Worm (Caenorhabditis elegans) whole organism, late embryonic: ENCODE data around the gene npr-43.
A peak's percentile ranks its signal among the peaks of the same experiment; 100 is the strongest.

Source experiments
- C08G9.2 ChIP-seq: sonication (generic microtip); optimal IDR thresholded peaks from 2 replicates; lab custom pipeline; 2016; ENCODE audit warnings: mild to moderate bottlenecking, missing genetic modification characterization, moderate library complexity, missing compliant biosample characterization
- C38D4.7 ChIP-seq: fragments of 200-800 bp; sonication (Bioruptor generic); optimal IDR thresholded peaks from 2 replicates; lab custom pipeline; 2018; ENCODE audit warnings: mild to moderate bottlenecking, missing genetic modification characterization, moderate library complexity, missing compliant biosample characterization
- F13H6.1 ChIP-seq: sonication (generic microtip); optimal IDR thresholded peaks from 2 replicates; lab custom pipeline; 2016; ENCODE audit warnings: missing genetic modification characterization, missing compliant biosample characterization
- K09A11.1 ChIP-seq: sonication (generic microtip); optimal IDR thresholded peaks from 2 replicates; lab custom pipeline; 2017; ENCODE audit warnings: antibody characterized with exemption, mild to moderate bottlenecking, missing genetic modification characterization, missing compliant biosample characterization; ENCODE audit not compliant: insufficient read depth
- T23F11.4 ChIP-seq: fragments of 200-800 bp; sonication (Bioruptor generic); optimal IDR thresholded peaks from 2 replicates; lab custom pipeline; 2018; ENCODE audit warnings: mild to moderate bottlenecking, missing genetic modification characterization, missing compliant biosample characterization
- ahr-1 ChIP-seq: sonication (generic microtip); optimal IDR thresholded peaks from 2 replicates; lab custom pipeline; 2016; ENCODE audit warnings: missing genetic modification characterization, missing compliant biosample characterization
- ama-1 ChIP-seq: fragments of 150-350 bp; optimal IDR thresholded peaks from 2 replicates; lab custom pipeline; 2014
- ceh-18 ChIP-seq: sonication (generic microtip); optimal IDR thresholded peaks from 2 replicates; lab custom pipeline; 2016; ENCODE audit warnings: missing genetic modification characterization, missing compliant biosample characterization
- ceh-2 ChIP-seq: sonication (generic microtip); optimal IDR thresholded peaks from 2 replicates; lab custom pipeline; 2016; ENCODE audit warnings: missing genotype, missing genetic modification characterization, missing compliant biosample characterization
- ceh-24 ChIP-seq: sonication (generic microtip); optimal IDR thresholded peaks from 2 replicates; lab custom pipeline; 2016; ENCODE audit warnings: mild to moderate bottlenecking, missing genetic modification characterization, missing compliant biosample characterization
- ceh-30 ChIP-seq: fragments of 150-350 bp; optimal IDR thresholded peaks from 2 replicates; lab custom pipeline; 2014; ENCODE audit warnings: missing biosample characterization, missing genetic modification characterization
- ceh-31 ChIP-seq: sonication (generic microtip); optimal IDR thresholded peaks from 2 replicates; lab custom pipeline; 2016; ENCODE audit warnings: missing genetic modification characterization, missing compliant biosample characterization
- ceh-45 ChIP-seq: fragments of 200-800 bp; sonication (Bioruptor generic); IDR thresholded peaks from 2 replicates; pipeline ENCODE4 v1.3.6; 2022; ENCODE audit warnings: missing genetic modification reagents, missing genetic modification characterization, missing compliant biosample characterization
- ceh-48 ChIP-seq: sonication (generic microtip); optimal IDR thresholded peaks from 2 replicates; lab custom pipeline; 2016; ENCODE audit warnings: missing genetic modification characterization, inconsistent platforms, missing compliant biosample characterization
- che-1 ChIP-seq: sonication (generic microtip); optimal IDR thresholded peaks from 2 replicates; lab custom pipeline; 2016; ENCODE audit warnings: mild to moderate bottlenecking, missing genetic modification characterization, missing compliant biosample characterization
- dmd-4 ChIP-seq: sonication (generic microtip); optimal IDR thresholded peaks from 2 replicates; lab custom pipeline; 2016; ENCODE audit warnings: borderline replicate concordance, missing genetic modification characterization, missing compliant biosample characterization
- dve-1 ChIP-seq: sonication (generic microtip); optimal IDR thresholded peaks from 2 replicates; lab custom pipeline; 2017; ENCODE audit warnings: antibody characterized with exemption, mild to moderate bottlenecking, missing genetic modification characterization, missing compliant biosample characterization
- ets-4 ChIP-seq: sonication (generic microtip); optimal IDR thresholded peaks from 2 replicates; lab custom pipeline; 2016; ENCODE audit warnings: missing genetic modification characterization, missing compliant biosample characterization
- hlh-15 ChIP-seq: sonication (generic microtip); optimal IDR thresholded peaks from 2 replicates; lab custom pipeline; 2016; ENCODE audit warnings: missing genetic modification characterization, missing compliant biosample characterization
- hlh-30 ChIP-seq: sonication (generic microtip); optimal IDR thresholded peaks from 2 replicates; lab custom pipeline; 2017; ENCODE audit warnings: antibody characterized with exemption, missing genetic modification characterization, missing compliant biosample characterization; ENCODE audit not compliant: insufficient read depth
- hlh-6 ChIP-seq: sonication (generic microtip); optimal IDR thresholded peaks from 2 replicates; lab custom pipeline; 2016; ENCODE audit warnings: missing genotype, missing genetic modification characterization, missing compliant biosample characterization
- hlh-8 ChIP-seq: sonication (generic microtip); optimal IDR thresholded peaks from 2 replicates; lab custom pipeline; 2016; ENCODE audit warnings: missing genotype, missing genetic modification characterization, missing compliant biosample characterization
- lin-11 ChIP-seq: fragments of 200-800 bp; sonication (Bioruptor generic); optimal IDR thresholded peaks from 2 replicates; lab custom pipeline; 2018; ENCODE audit warnings: mild to moderate bottlenecking, missing genetic modification characterization, missing compliant biosample characterization
- mec-3 ChIP-seq: sonication (generic microtip); optimal IDR thresholded peaks from 2 replicates; lab custom pipeline; 2016; ENCODE audit warnings: borderline replicate concordance, missing genetic modification characterization, missing compliant biosample characterization
- nfya-1 ChIP-seq: sonication (generic microtip); optimal IDR thresholded peaks from 2 replicates; lab custom pipeline; 2017; ENCODE audit warnings: missing genetic modification characterization, mild to moderate bottlenecking, missing compliant biosample characterization, antibody characterized with exemption, moderate library complexity
- nhr-232 ChIP-seq: sonication (generic microtip); optimal IDR thresholded peaks from 2 replicates; lab custom pipeline; 2016; ENCODE audit warnings: missing genetic modification characterization, missing compliant biosample characterization
- npax-4 ChIP-seq: sonication (generic microtip); optimal IDR thresholded peaks from 2 replicates; lab custom pipeline; 2016; ENCODE audit warnings: missing genetic modification characterization, missing compliant biosample characterization
- pat-9 ChIP-seq: fragments of 200-800 bp; sonication (Bioruptor generic); optimal IDR thresholded peaks from 2 replicates; lab custom pipeline; 2018; ENCODE audit warnings: mild to moderate bottlenecking, missing genetic modification characterization, moderate library complexity, missing compliant biosample characterization
- pax-1 ChIP-seq: fragments of 150-350 bp; optimal IDR thresholded peaks from 2 replicates; lab custom pipeline; 2014; ENCODE audit warnings: missing biosample characterization, missing genetic modification characterization
- pha-2 ChIP-seq: sonication (generic microtip); optimal IDR thresholded peaks from 2 replicates; lab custom pipeline; 2017; ENCODE audit warnings: mild to moderate bottlenecking, missing genetic modification characterization, missing compliant biosample characterization
- pqm-1 ChIP-seq: sonication (generic microtip); optimal IDR thresholded peaks from 2 replicates; lab custom pipeline; 2016; ENCODE audit warnings: missing genetic modification characterization, missing compliant biosample characterization
- pros-1 ChIP-seq: fragments of 150-350 bp; optimal IDR thresholded peaks from 2 replicates; lab custom pipeline; 2014; ENCODE audit warnings: missing biosample characterization, missing genetic modification reagents, missing genetic modification characterization
- rnt-1 ChIP-seq: sonication (generic microtip); optimal IDR thresholded peaks from 2 replicates; lab custom pipeline; 2016; ENCODE audit warnings: missing genetic modification characterization, missing compliant biosample characterization
- sox-2 ChIP-seq: fragments of 200-800 bp; sonication (Bioruptor generic); IDR thresholded peaks from 2 replicates; pipeline ENCODE4 v1.3.6; 2022; ENCODE audit warnings: missing genetic modification reagents, missing genetic modification characterization, missing compliant biosample characterization
- sox-4 ChIP-seq: sonication (generic microtip); optimal IDR thresholded peaks from 2 replicates; lab custom pipeline; 2017; ENCODE audit warnings: mild to moderate bottlenecking, missing genetic modification characterization, inconsistent platforms, missing compliant biosample characterization
- tbx-2 ChIP-seq: sonication (generic microtip); optimal IDR thresholded peaks from 2 replicates; lab custom pipeline; 2016; ENCODE audit warnings: missing genetic modification characterization, missing compliant biosample characterization
- tbx-7 ChIP-seq: sonication (generic microtip); optimal IDR thresholded peaks from 2 replicates; lab custom pipeline; 2016; ENCODE audit warnings: missing genotype, missing genetic modification characterization, missing compliant biosample characterization
- ttx-3 ChIP-seq: sonication (generic microtip); optimal IDR thresholded peaks from 2 replicates; lab custom pipeline; 2016; ENCODE audit warnings: missing genetic modification reagents, missing genetic modification characterization, missing compliant biosample characterization
- unc-42 ChIP-seq: sonication (generic microtip); optimal IDR thresholded peaks from 2 replicates; lab custom pipeline; 2016; ENCODE audit warnings: missing genotype, missing genetic modification characterization, missing compliant biosample characterization
- unc-55 ChIP-seq: sonication (generic microtip); optimal IDR thresholded peaks from 2 replicates; lab custom pipeline; 2017; ENCODE audit warnings: missing biosample characterization, missing genetic modification reagents, missing genetic modification characterization
- unc-86 ChIP-seq: sonication (generic microtip); optimal IDR thresholded peaks from 2 replicates; lab custom pipeline; 2016; ENCODE audit warnings: missing genetic modification characterization, missing compliant biosample characterization
- zip-5 ChIP-seq: sonication (generic microtip); optimal IDR thresholded peaks from 2 replicates; lab custom pipeline; 2016; ENCODE audit warnings: missing genetic modification characterization, missing compliant biosample characterization
- ztf-16 ChIP-seq: sonication (generic microtip); optimal IDR thresholded peaks from 2 replicates; lab custom pipeline; 2017; ENCODE audit warnings: missing genetic modification characterization, missing compliant biosample characterization

The npr-43 gene

ce11 chrV:14378986-14379385 lies at the start of gene npr-43:
Gene npr-43, minus strand, starts transcription at chrV:14379086.
- TF ChIP-seq dmd-4 (tag; lab: Kevin White, UChicago) (no peak), ama-1 (lab: Kevin White, UChicago) (no peak), tbx-2 (tag; lab: Kevin White, UChicago) (no peak), hlh-15 (no peak), sox-4 (no peak), dve-1 (tag; lab: Kevin White, UChicago) (no peak), pat-9 (tag; lab: Kevin White, UChicago) (no peak)
- TF ChIP-seq, all 69 proteins: peak for 0

ce11 chrV:14427069-14427825 lies 48.4 kb upstream of the npr-43 start:
- TF ChIP-seq sox-2 (peak; percentile 47; the same call in 1 of the 2 replicates), ama-1 (lab: Kevin White, UChicago) (no peak), che-1 (tag; lab: Kevin White, UChicago) (no peak), pat-9 (tag; lab: Kevin White, UChicago) (no peak), ceh-48 (no peak), ceh-31 (tag; lab: Kevin White, UChicago) (peak; percentile 23), pax-1 (tag; lab: Kevin White, UChicago) (no peak), unc-42 (tag; lab: Kevin White, UChicago) (peak; percentile 21), C38D4.7 (GFP tag; lab: Kevin White, UChicago) (no peak)

- TF ChIP-seq sox-2: peak; percentile 26
- no peak for TF ChIP-seq pros-1 (tag; lab: Kevin White, UChicago)
Observed at ce11 chrV:14426013-14426412, 47.1 kb upstream of the npr-43 start.

- TF ChIP-seq ahr-1 (no peak), F13H6.1 (tag; lab: Kevin White, UChicago) (no peak), che-1 (tag; lab: Kevin White, UChicago) (no peak), hlh-15 (no peak), tbx-2 (tag; lab: Kevin White, UChicago) (peak; percentile 36), unc-86 (tag; lab: Kevin White, UChicago) (peak; percentile 10), sox-4 (no peak), ceh-45 (GFP tag; lab: Robert Waterston, UW) (no peak), ceh-2 (tag; lab: Kevin White, UChicago) (no peak), C08G9.2 (tag; lab: Kevin White, UChicago) (no peak), pat-9 (tag; lab: Kevin White, UChicago) (no peak), zip-5 (peak; percentile 13), K09A11.1 (tag; lab: Kevin White, UChicago) (peak; percentile 26), tbx-7 (no peak), C38D4.7 (GFP tag; lab: Kevin White, UChicago) (no peak), ama-1 (lab: Kevin White, UChicago) (no peak), ztf-16 (tag; lab: Kevin White, UChicago) (no peak), pros-1 (tag; lab: Kevin White, UChicago) (no peak), hlh-30 (tag; lab: Kevin White, UChicago) (no peak), ceh-30 (tag; lab: Kevin White, UChicago) (no peak), lin-11 (no peak), hlh-6 (tag; lab: Kevin White, UChicago) (no peak), pqm-1 (tag; lab: Kevin White, UChicago) (no peak), unc-55 (GFP tag; lab: Kevin White, UChicago) (no peak), ceh-24 (tag; lab: Kevin White, UChicago) (no peak), ttx-3 (tag; lab: Kevin White, UChicago) (no peak), ceh-48 (no peak), rnt-1 (tag; lab: Kevin White, UChicago) (no peak), ceh-18 (no peak), nfya-1 (tag; lab: Kevin White, UChicago) (peak; percentile 44), mec-3 (no peak), T23F11.4 (GFP tag; lab: Kevin White, UChicago) (no peak), npax-4 (tag; lab: Kevin White, UChicago) (no peak), nhr-232 (tag; lab: Kevin White, UChicago) (no peak), ceh-31 (tag; lab: Kevin White, UChicago) (peak; percentile 25), pax-1 (tag; lab: Kevin White, UChicago) (no peak), hlh-8 (tag; lab: Kevin White, UChicago) (no peak), pha-2 (tag; lab: Kevin White, UChicago) (no peak), dve-1 (tag; lab: Kevin White, UChicago) (no peak), ets-4 (no peak)
Observed at ce11 chrV:14424958-14425492, 46.1 kb upstream of the npr-43 start, which contains the start of gene rrsr-1. Gene rrsr-1, minus strand, starts transcription at chrV:14425008.
